Fruit fly (Drosophila melanogaster) whole organism, wandering third instar larva: ENCODE data around the gene RabX6.

Experiments used
- CG32264 ChIP-seq: fragments of 200-800 bp; sonication (Bioruptor generic); optimal IDR thresholded peaks from 2 replicates; lab custom pipeline; 2016; ENCODE audit warnings: missing biosample characterization, missing genetic modification characterization
- CG9705 ChIP-seq: fragments of 200-800 bp; sonication (Bioruptor generic); optimal IDR thresholded peaks from 2 replicates; lab custom pipeline; 2018; ENCODE audit warnings: missing biosample characterization, mild to moderate bottlenecking, missing genetic modification characterization
- Dif ChIP-seq: fragments of 200-275, 200-300 bp; sonication (Bioruptor generic); optimal IDR thresholded peaks from 2 replicates; lab custom pipeline; 2018; ENCODE audit warnings: missing biosample characterization, missing genetic modification characterization; ENCODE audit not compliant: partially characterized antibody
- HLH106 ChIP-seq: fragments of 200-800 bp; optimal IDR thresholded peaks from 3 replicates; lab custom pipeline; 2019; ENCODE audit warnings: missing biosample characterization, mild to moderate bottlenecking, missing genetic modification characterization, moderate library complexity
- Hnf4 ChIP-seq: fragments of 200-800 bp; sonication (Bioruptor generic); optimal IDR thresholded peaks from 2 replicates; lab custom pipeline; 2016; ENCODE audit warnings: missing biosample characterization, mild to moderate bottlenecking, missing genetic modification characterization
- Hr78 ChIP-seq: fragments of >200 bp; optimal IDR thresholded peaks from 2 replicates; lab custom pipeline; 2017; ENCODE audit warnings: missing biosample characterization, missing genetic modification characterization
- Hr83 ChIP-seq: fragments of 200-300 bp; sonication (Bioruptor generic); optimal IDR thresholded peaks from 2 replicates; lab custom pipeline; 2016; ENCODE audit warnings: missing biosample characterization, mild to moderate bottlenecking, missing genetic modification characterization, moderate library complexity; ENCODE audit not compliant: poor library complexity, severe bottlenecking
- Jra ChIP-seq: sonication (Bioruptor generic); optimal IDR thresholded peaks from 2 replicates; lab custom pipeline; 2016; ENCODE audit warnings: missing biosample characterization, missing genetic modification characterization
- Mio ChIP-seq: sonication (Bioruptor generic); optimal IDR thresholded peaks from 2 replicates; lab custom pipeline; 2016; ENCODE audit warnings: missing biosample characterization, missing genetic modification characterization
- Myc ChIP-seq: fragments of >200 bp; optimal IDR thresholded peaks from 2 replicates; lab custom pipeline; 2017
- N ChIP-seq: fragments of >200 bp; optimal IDR thresholded peaks from 2 replicates; lab custom pipeline; 2018; ENCODE audit warnings: missing biosample characterization, missing external identifiers, missing genetic modification characterization
- OdsH ChIP-seq: fragments of 200-800 bp; sonication (Bioruptor generic); optimal IDR thresholded peaks from 2 replicates; lab custom pipeline; 2016; ENCODE audit warnings: missing biosample characterization, mild to moderate bottlenecking, missing genetic modification characterization
- Rel ChIP-seq, 2 experiments: fragments of 200-800 bp; sonication (Bioruptor generic) in 1 of 2; optimal IDR thresholded peaks; 2 replicates in 1 of 2; 3 replicates in 1 of 2; lab custom pipeline; 2016 to 2019; ENCODE audit warnings: mild to moderate bottlenecking in 2 of 2, missing biosample characterization in 2 of 2, missing genetic modification characterization in 2 of 2, moderate library complexity in 1 of 2
- Sp1 ChIP-seq: fragments of 200-800 bp; sonication (Bioruptor generic); optimal IDR thresholded peaks from 3 replicates; lab custom pipeline; 2019; ENCODE audit warnings: missing biosample characterization, mild to moderate bottlenecking, missing genetic modification characterization, moderate library complexity
- Vsx2 ChIP-seq: fragments of 200-300, 225-300 bp; sonication (Bioruptor generic); optimal IDR thresholded peaks from 2 replicates; lab custom pipeline; 2018; ENCODE audit warnings: missing biosample characterization, missing genetic modification characterization; ENCODE audit not compliant: partially characterized antibody
- br ChIP-seq: fragments of 200-800 bp; sonication (Bioruptor generic); optimal IDR thresholded peaks from 2 replicates; lab custom pipeline; 2016; ENCODE audit warnings: missing biosample characterization, missing genetic modification characterization
- brk ChIP-seq: fragments of 200-800 bp; sonication (Bioruptor generic); optimal IDR thresholded peaks from 2 replicates; lab custom pipeline; 2016; ENCODE audit warnings: missing biosample characterization, mild to moderate bottlenecking, missing genetic modification characterization
- dl ChIP-seq, 2 experiments: fragments of 175-275, 200-275 bp in 1 of 2; fragments of 200-275 bp in 1 of 2; sonication (Bioruptor generic); optimal IDR thresholded peaks; lab custom pipeline; 2018; ENCODE audit warnings: mild to moderate bottlenecking in 2 of 2, missing biosample characterization in 2 of 2, missing genetic modification characterization in 2 of 2, moderate library complexity in 2 of 2; ENCODE audit not compliant: partially characterized antibody in 2 of 2, insufficient read depth in 1 of 2
- dmrt93B ChIP-seq: fragments of 200-800 bp; sonication (Bioruptor generic); optimal IDR thresholded peaks from 2 replicates; lab custom pipeline; 2018; ENCODE audit warnings: missing biosample characterization, mild to moderate bottlenecking, missing genetic modification characterization
- dsf ChIP-seq: sonication (Bioruptor generic); optimal IDR thresholded peaks from 2 replicates; lab custom pipeline; 2016; ENCODE audit warnings: missing biosample characterization, missing genetic modification characterization, borderline replicate concordance
- ey ChIP-seq: fragments of 200-800 bp; sonication (Bioruptor generic); optimal IDR thresholded peaks from 2 replicates; lab custom pipeline; 2016; ENCODE audit warnings: missing biosample characterization, missing genetic modification characterization
- foxo ChIP-seq, 2 experiments: fragments of 200-800 bp; sonication (Bioruptor generic); optimal IDR thresholded peaks; 2 replicates in 1 of 2; 3 replicates in 1 of 2; lab custom pipeline; 2016 to 2017; ENCODE audit warnings: missing biosample characterization in 2 of 2, missing genetic modification characterization in 2 of 2
- fru ChIP-seq: fragments of 200-800 bp; sonication (Bioruptor generic); optimal IDR thresholded peaks from 3 replicates; lab custom pipeline; 2016; ENCODE audit warnings: missing biosample characterization, mild to moderate bottlenecking, missing genetic modification characterization
- h ChIP-seq: fragments of 200-800 bp; sonication (Bioruptor generic); optimal IDR thresholded peaks from 3 replicates; lab custom pipeline; 2016; ENCODE audit warnings: missing biosample characterization, mild to moderate bottlenecking, missing genetic modification characterization
- jim ChIP-seq: fragments of 175-275, 200-325 bp; sonication (Bioruptor generic); optimal IDR thresholded peaks from 2 replicates; lab custom pipeline; 2016; ENCODE audit warnings: missing biosample characterization, mild to moderate bottlenecking, missing genetic modification characterization
- lola ChIP-seq: fragments of >200 bp; optimal IDR thresholded peaks from 2 replicates; lab custom pipeline; 2017; ENCODE audit warnings: missing biosample characterization, missing genetic modification characterization
- pan ChIP-seq: fragments of >200 bp; optimal IDR thresholded peaks from 2 replicates; lab custom pipeline; 2017
- psq ChIP-seq: fragments of 200-800 bp; sonication (Bioruptor generic); optimal IDR thresholded peaks from 3 replicates; lab custom pipeline; 2017; ENCODE audit warnings: missing biosample characterization, mild to moderate bottlenecking, missing genetic modification characterization, moderate library complexity
- sage ChIP-seq: fragments of 200-800 bp; sonication (Bioruptor generic); optimal IDR thresholded peaks from 2 replicates; lab custom pipeline; 2016; ENCODE audit warnings: missing biosample characterization, mild to moderate bottlenecking, missing genetic modification characterization
- tai ChIP-seq: sonication (Bioruptor generic); optimal IDR thresholded peaks from 2 replicates; lab custom pipeline; 2016; ENCODE audit warnings: missing biosample characterization, missing genetic modification characterization
- woc ChIP-seq: sonication (Bioruptor generic); optimal IDR thresholded peaks from 2 replicates; lab custom pipeline; 2016; ENCODE audit warnings: missing biosample characterization, mild to moderate bottlenecking, missing genetic modification characterization

RabX6 gene

dm6 chr3L:739357-740130, 49.2 kb downstream of the RabX6 start:
- no peak for TF ChIP-seq dmrt93B (GFP tag; lab: Kevin White, UChicago)
- TF ChIP-seq fru (GFP tag; lab: Kevin White, UChicago): peak; percentile 35
- TF ChIP-seq Rel (GFP tag; optimal IDR thresholded peaks at IDR 0.05; lab: Kevin White, UChicago): no peak
- peak; percentile 5 for TF ChIP-seq Rel (tag; optimal IDR thresholded peaks at IDR 0.05; lab: Kevin White, UChicago)
- TF ChIP-seq br (GFP tag; lab: Kevin White, UChicago): peak; percentile 22
- TF ChIP-seq jim (GFP tag; lab: Kevin White, UChicago): no peak
- no peak for TF ChIP-seq psq (GFP tag; lab: Kevin White, UChicago)
- TF ChIP-seq Jra (GFP tag; lab: Kevin White, UChicago): no peak
- peak in 1 of 2 experiments; percentile 2 for TF ChIP-seq dl (GFP tag; optimal IDR thresholded peaks at IDR 0.05; lab: Kevin White, UChicago; ENCODE audit: insufficient read depth in 1 of 2, partially characterized antibody in 2 of 2)
- TF ChIP-seq pan (lab: Kevin White, UChicago): no peak
- TF ChIP-seq Vsx2: no peak
- TF ChIP-seq ey: peak; percentile 2
- peak; percentile 60 for TF ChIP-seq brk (GFP tag; lab: Kevin White, UChicago)
- TF ChIP-seq foxo (GFP tag; optimal IDR thresholded peaks at IDR 0.05; lab: Kevin White, UChicago): peak in 1 of 2 experiments; percentile 34
- TF ChIP-seq tai: no peak
- no peak for TF ChIP-seq N (GFP tag; lab: Kevin White, UChicago)
- peak; percentile 4 for TF ChIP-seq Sp1 (GFP tag; lab: Kevin White, UChicago)
- peak; percentile 80 for TF ChIP-seq woc (GFP tag; lab: Kevin White, UChicago)
- TF ChIP-seq h (GFP tag; lab: Kevin White, UChicago): peak; percentile 27
- no peak for TF ChIP-seq OdsH
- no peak for TF ChIP-seq dsf
- TF ChIP-seq Hr83 (GFP tag; lab: Kevin White, UChicago): no peak
- TF ChIP-seq CG32264 (GFP tag; lab: Kevin White, UChicago): no peak
- TF ChIP-seq sage (GFP tag; lab: Kevin White, UChicago): no peak
- TF ChIP-seq Hnf4 (GFP tag; lab: Kevin White, UChicago): no peak
- TF ChIP-seq lola (GFP tag; lab: Kevin White, UChicago): no peak
- no peak for TF ChIP-seq HLH106 (tag; lab: Kevin White, UChicago)
- peak; percentile 48 for TF ChIP-seq Dif
- TF ChIP-seq CG9705: no peak
- no peak for TF ChIP-seq Hr78
- peak; percentile 5 for TF ChIP-seq Myc (lab: Kevin White, UChicago)
- no peak for TF ChIP-seq Mio (GFP tag; lab: Kevin White, UChicago)
